Fruit fly (Drosophila melanogaster) whole organism, wandering third instar larva: Measurements from ENCODE around the gene RpS10b.

Experiments
- Abd-B ChIP-seq: fragments of >200 bp; optimal IDR thresholded peaks from 2 replicates; lab custom pipeline; 2017; ENCODE audit warnings: missing biosample characterization, missing genetic modification characterization
- CG9705 ChIP-seq: fragments of 200-800 bp; sonication (Bioruptor generic); optimal IDR thresholded peaks from 2 replicates; lab custom pipeline; 2018; ENCODE audit warnings: missing biosample characterization, mild to moderate bottlenecking, missing genetic modification characterization
- Hr78 ChIP-seq: fragments of >200 bp; optimal IDR thresholded peaks from 2 replicates; lab custom pipeline; 2017; ENCODE audit warnings: missing biosample characterization, missing genetic modification characterization
- Myc ChIP-seq: fragments of >200 bp; optimal IDR thresholded peaks from 2 replicates; lab custom pipeline; 2017
- N ChIP-seq: fragments of >200 bp; optimal IDR thresholded peaks from 2 replicates; lab custom pipeline; 2018; ENCODE audit warnings: missing biosample characterization, missing external identifiers, missing genetic modification characterization
- OdsH ChIP-seq: fragments of 200-800 bp; sonication (Bioruptor generic); optimal IDR thresholded peaks from 2 replicates; lab custom pipeline; 2016; ENCODE audit warnings: missing biosample characterization, mild to moderate bottlenecking, missing genetic modification characterization
- foxo ChIP-seq, 2 experiments: fragments of 200-800 bp; sonication (Bioruptor generic); optimal IDR thresholded peaks; 2 replicates in 1 of 2; 3 replicates in 1 of 2; lab custom pipeline; 2016 to 2017; ENCODE audit warnings: missing biosample characterization in 2 of 2, missing genetic modification characterization in 2 of 2
- h ChIP-seq: fragments of 200-800 bp; sonication (Bioruptor generic); optimal IDR thresholded peaks from 3 replicates; lab custom pipeline; 2016; ENCODE audit warnings: missing biosample characterization, mild to moderate bottlenecking, missing genetic modification characterization
- pan ChIP-seq: fragments of >200 bp; optimal IDR thresholded peaks from 2 replicates; lab custom pipeline; 2017
- psq ChIP-seq: fragments of 200-800 bp; sonication (Bioruptor generic); optimal IDR thresholded peaks from 3 replicates; lab custom pipeline; 2017; ENCODE audit warnings: missing biosample characterization, mild to moderate bottlenecking, missing genetic modification characterization, moderate library complexity
- usp ChIP-seq: fragments of >200 bp; optimal IDR thresholded peaks from 2 replicates; lab custom pipeline; 2017; ENCODE audit warnings: missing biosample characterization, missing genetic modification characterization

DNA sequence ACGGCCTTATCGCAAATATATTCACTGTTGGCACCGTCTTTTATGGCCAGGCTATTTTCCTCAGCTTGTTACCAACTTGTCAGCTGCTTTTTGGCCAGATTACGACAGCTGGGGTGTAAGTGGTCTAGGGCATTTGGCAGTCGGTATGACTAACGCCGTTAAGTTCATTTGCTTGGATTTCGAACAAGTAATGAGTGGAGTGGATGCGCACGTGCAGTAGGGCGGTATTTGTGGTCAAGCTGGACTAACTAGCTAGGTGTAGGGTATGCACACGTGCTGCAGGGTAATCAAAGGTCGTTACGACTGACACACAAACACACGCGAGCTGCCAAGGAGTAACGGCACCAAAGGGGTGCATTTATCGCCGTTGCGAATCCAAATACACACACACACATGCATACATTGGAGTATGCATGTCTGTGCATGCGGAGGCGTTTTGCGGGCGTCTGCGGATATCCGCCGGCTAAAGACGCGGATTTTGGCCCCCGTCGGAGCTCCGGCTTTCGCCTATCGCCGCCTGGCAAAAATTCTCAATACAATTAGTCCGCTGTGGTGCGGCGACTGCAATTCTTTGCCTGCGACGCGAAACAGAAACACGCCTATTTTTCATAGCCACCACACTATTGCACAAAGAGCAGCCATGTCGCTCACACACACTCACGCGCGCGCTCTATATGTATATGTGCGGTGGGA lies 19.7 kb upstream of the RpS10b start:
- peak; percentile 83 for TF ChIP-seq N (GFP tag; lab: Kevin White, UChicago)
- TF ChIP-seq h (GFP tag; lab: Kevin White, UChicago), result no peak
- TF ChIP-seq Abd-B (GFP tag; lab: Kevin White, UChicago), result peak; percentile 8
- no peak for TF ChIP-seq Myc
- no peak for TF ChIP-seq psq (GFP tag; lab: Kevin White, UChicago)
- no peak for TF ChIP-seq Hr78 (GFP tag; lab: Kevin White, UChicago)
- TF ChIP-seq OdsH, result no peak
- TF ChIP-seq CG9705 (GFP tag; lab: Kevin White, UChicago), result no peak
- TF ChIP-seq foxo (GFP tag; optimal IDR thresholded peaks at IDR 0.05; lab: Kevin White, UChicago), result no peak
- no peak for TF ChIP-seq pan (lab: Kevin White, UChicago)
- no peak for TF ChIP-seq usp (GFP tag; lab: Kevin White, UChicago)
